Fruit fly (Drosophila melanogaster): ENCODE data around the gene CG16952.
A peak's percentile ranks its signal among the peaks of the same experiment; 100 is the strongest.

The CG16952 gene

DNA sequence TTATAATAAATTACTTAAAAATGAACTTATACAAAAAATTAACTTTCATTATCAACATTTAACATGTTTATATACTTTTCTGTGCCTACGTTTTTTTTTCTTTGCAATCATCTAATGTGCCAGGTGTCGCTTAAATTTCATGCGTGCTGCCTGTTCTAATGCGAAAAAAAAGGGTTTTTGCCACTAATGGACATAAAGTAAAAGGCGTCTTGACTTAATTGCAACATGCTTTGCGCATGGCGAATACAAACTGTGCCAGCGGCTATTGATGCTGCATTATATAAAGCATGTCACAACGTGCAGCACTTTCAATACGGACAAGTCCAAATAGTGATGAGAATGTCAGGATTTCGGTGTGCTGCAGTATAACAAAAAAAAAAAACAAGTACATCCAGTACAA, 51.7 kb downstream of the CG16952 start, which contains the start of gene CG8916:
TSS of gene CG8916 (plus strand) at position 301 of the 400 bp plus-strand sequence.
- TF ChIP-seq NFAT (GFP tag; IDR thresholded peaks at IDR 0.05) (no peak), CG13775 (GFP tag; optimal IDR thresholded peaks at IDR 0.05) (no peak), CG31224 (GFP tag; IDR thresholded peaks at IDR 0.05) (no peak), CG7839 (tag; optimal IDR thresholded peaks at IDR 0.05) (no peak), ara (GFP tag; IDR thresholded peaks at IDR 0.05) (no peak), amos (GFP tag; IDR thresholded peaks at IDR 0.05; ENCODE audit: partially characterized antibody) (no peak), fru (optimal IDR thresholded peaks at IDR 0.05) (no peak), Lim3 (GFP tag; IDR thresholded peaks at IDR 0.05) (no peak), CG15269 (tag; optimal IDR thresholded peaks at IDR 0.05) (no peak), Poxn (GFP tag; IDR thresholded peaks at IDR 0.05) (no peak), az2 (GFP tag; optimal IDR thresholded peaks at IDR 0.05) (no peak), CG4820 (GFP tag; optimal IDR thresholded peaks at IDR 0.05) (no peak), CG15514 (GFP tag; optimal IDR thresholded peaks at IDR 0.05) (no peak), corto (GFP tag; optimal IDR thresholded peaks at IDR 0.05) (no peak), CG6272 (GFP tag; IDR thresholded peaks at IDR 0.05) (no peak)

DNA sequence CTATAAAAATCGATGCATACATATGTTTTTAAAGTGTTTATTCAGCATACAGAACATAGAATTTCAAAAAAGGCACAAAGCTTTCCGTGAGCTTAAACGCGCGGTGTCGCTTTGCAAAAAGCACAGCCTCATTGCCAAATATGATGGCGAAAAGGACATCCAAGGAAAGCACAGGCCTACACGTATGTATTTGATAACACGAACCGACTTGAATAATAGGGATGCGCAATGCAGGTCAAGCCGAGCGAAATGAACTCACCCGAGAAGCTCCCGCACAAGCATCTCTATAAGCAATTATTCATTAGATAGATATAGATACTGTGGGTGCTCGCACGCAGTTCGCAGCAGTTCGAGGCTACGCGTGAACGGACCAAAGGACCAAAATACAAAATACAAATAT, 54.8 kb downstream of the CG16952 start, which contains the start of gene Lcch3:
TSS of gene Lcch3 (plus strand) at position 301 of the 400 bp plus-strand sequence.
- TF ChIP-seq pzg (GFP tag; optimal IDR thresholded peaks at IDR 0.05) = peak; percentile 5
- no peak for TF ChIP-seq knrl (GFP tag; IDR thresholded peaks at IDR 0.05; ENCODE audit: partially characterized antibody)
- TF ChIP-seq Mrtf (GFP tag; IDR thresholded peaks at IDR 0.05) = 0 out of 3 replicates have a peak, but pooled peaks have one; percentile 5
- peak; percentile 3 for TF ChIP-seq BEAF-32 (GFP tag; optimal IDR thresholded peaks at IDR 0.05)
- peak; percentile 69 for TF ChIP-seq Ets65A (GFP tag)
- peak; percentile 21 for TF ChIP-seq CG15514 (GFP tag; optimal IDR thresholded peaks at IDR 0.05)

Measured in whole organism, embryonic.